In the genomic region with DNA sequence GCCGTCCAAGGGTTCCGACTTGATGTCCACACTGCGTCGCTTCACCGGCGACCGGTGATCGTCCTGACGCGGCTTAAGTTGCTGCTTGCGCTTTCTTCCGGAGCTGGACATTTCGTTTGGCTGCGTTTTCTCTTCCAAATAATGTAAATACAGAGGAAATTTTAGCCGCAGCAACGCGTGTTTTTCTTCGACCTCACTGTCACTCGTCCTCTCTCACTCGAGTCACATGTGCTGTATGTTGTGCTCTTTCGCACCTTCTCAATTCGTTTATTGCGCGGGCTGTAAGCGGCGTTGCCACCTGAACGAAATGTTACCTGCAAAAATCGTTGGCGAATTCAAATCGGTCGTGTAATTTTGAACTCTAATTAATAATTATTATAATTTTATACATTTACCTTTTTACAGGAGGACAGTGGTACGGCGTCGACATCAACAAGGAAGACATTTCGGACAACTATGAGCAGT, we compare ENCODE assay signal across 1 fruit fly cellular context.
TF ChIP-seq lines count a peak whose summit lies in the region.

TSS of gene CG9839 (minus strand) at position 415 of the 465 bp plus-strand sequence.

TF ChIP-seq in whole organism, embryonic, 481 proteins besides CTCF, POLR2A, EP300 and RAD21 (continued from another document):
- TF ChIP-seq CG11504 (tag; optimal IDR thresholded peaks at IDR 0.05; lab: Kevin White, UChicago): no peak
- TF ChIP-seq zfh1 (GFP tag; IDR thresholded peaks at IDR 0.05; lab: Robert Waterston, UW): 0 out of 3 replicates have a peak, but pooled peaks have one; percentile 28
- peak; percentile 62 for TF ChIP-seq CG3995 (GFP tag; optimal IDR thresholded peaks at IDR 0.05; lab: Kevin White, UChicago)
- no peak for TF ChIP-seq seq (GFP tag; IDR thresholded peaks at IDR 0.05; lab: Robert Waterston, UW)
- TF ChIP-seq CG34422 (GFP tag; IDR thresholded peaks at IDR 0.05; lab: Robert Waterston, UW): peak; percentile 62; the same call in 1 of the 3 replicates
- no peak for TF ChIP-seq pita (GFP tag; optimal IDR thresholded peaks at IDR 0.05; lab: Kevin White, UChicago)
- no peak for TF ChIP-seq nau (GFP tag; optimal IDR thresholded peaks at IDR 0.05; lab: Kevin White, UChicago)
- peak; percentile 19 for TF ChIP-seq CG8290 (GFP tag; optimal IDR thresholded peaks at IDR 0.05; lab: Kevin White, UChicago)
- TF ChIP-seq CG8290 (tag; optimal IDR thresholded peaks at IDR 0.05; lab: Kevin White, UChicago): peak in 1 of 2 experiments; percentile 48
- TF ChIP-seq CG7928 (GFP tag; optimal IDR thresholded peaks at IDR 0.05; lab: Kevin White, UChicago): no peak
- TF ChIP-seq CG10321 (GFP tag; IDR thresholded peaks at IDR 0.05; lab: Robert Waterston, UW): peak; percentile 95
- TF ChIP-seq tll (GFP tag; optimal IDR thresholded peaks at IDR 0.05; lab: Kevin White, UChicago): no peak
- TF ChIP-seq YL-1 (GFP tag; optimal IDR thresholded peaks at IDR 0.05; lab: Kevin White, UChicago): peak; percentile 68
- peak; percentile 13; the same call in 1 of the 2 replicates for TF ChIP-seq CG13287 (GFP tag; IDR thresholded peaks at IDR 0.05; lab: Robert Waterston, UW; ENCODE audit: partially characterized antibody)
- TF ChIP-seq ci (GFP tag; IDR thresholded peaks at IDR 0.05; lab: Robert Waterston, UW): peak; percentile 22; the same call in 1 of the 3 replicates
- TF ChIP-seq E2f2 (GFP tag; IDR thresholded peaks at IDR 0.05; lab: Robert Waterston, UW): peak; percentile 86
- no peak for TF ChIP-seq Eip74EF (GFP tag; optimal IDR thresholded peaks at IDR 0.05; lab: Kevin White, UChicago)
